Worm (Caenorhabditis elegans) whole organism, L2 larva: Measurements from ENCODE around the gene Y66D12A.3.

Experiments
- ama-1 ChIP-seq: fragments of 150-350 bp; optimal IDR thresholded peaks from 2 replicates; lab custom pipeline; 2018; ENCODE audit warnings: inconsistent platforms
- elt-1 ChIP-seq: fragments of 150-350 bp; optimal IDR thresholded peaks from 2 replicates; lab custom pipeline; 2014; ENCODE audit warnings: missing biosample characterization, missing genetic modification characterization
- lin-13 ChIP-seq: fragments of 150-350 bp; optimal IDR thresholded peaks from 2 replicates; lab custom pipeline; 2014; ENCODE audit warnings: missing biosample characterization, missing genetic modification reagents, missing genetic modification characterization
- nhr-25 ChIP-seq: fragments of 150-350 bp; sonication (generic microtip); optimal IDR thresholded peaks from 3 replicates; lab custom pipeline; 2014; ENCODE audit warnings: missing biosample characterization, missing genetic modification characterization
- skn-1 ChIP-seq: sonication (generic microtip); optimal IDR thresholded peaks from 2 replicates; lab custom pipeline; 2017; ENCODE audit warnings: missing biosample characterization, missing genetic modification characterization
- ztf-11 ChIP-seq: sonication (generic microtip); optimal IDR thresholded peaks from 2 replicates; lab custom pipeline; 2017; ENCODE audit warnings: missing biosample characterization, missing genetic modification characterization

DNA sequence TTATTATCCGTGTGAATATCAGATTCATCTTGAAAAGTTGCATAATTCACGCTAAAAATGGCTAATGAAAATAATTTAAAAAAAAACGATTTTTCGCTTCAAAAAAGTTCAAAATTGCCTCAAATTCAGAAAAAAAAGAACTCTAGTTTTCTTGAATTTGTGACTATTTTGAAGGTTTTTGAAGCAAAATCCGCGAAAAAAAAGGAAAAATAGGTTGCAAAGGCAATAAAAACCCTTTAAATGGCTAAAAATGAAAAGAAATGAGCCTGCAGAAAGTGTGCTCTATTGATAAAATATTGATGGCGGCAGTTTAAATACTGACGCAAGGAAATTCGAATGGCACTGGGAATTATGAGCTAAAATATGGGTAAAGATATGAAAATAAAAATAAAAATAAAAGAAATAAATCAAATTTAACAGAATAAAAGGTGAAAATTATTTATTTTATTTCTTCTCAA lies 8.6 kb upstream of the Y66D12A.3 start, which contains the start of gene Y66D12A.7:
- TF ChIP-seq lin-13 (peak; percentile 30), nhr-25 (tag; lab: Kevin White, UChicago) (no peak), skn-1 (no peak), ama-1 (lab: Kevin White, UChicago) (no peak), elt-1 (no peak), ztf-11 (tag; lab: Kevin White, UChicago) (no peak)
